4 worm cellular contexts compared by ENCODE assay signal in the genomic region with DNA sequence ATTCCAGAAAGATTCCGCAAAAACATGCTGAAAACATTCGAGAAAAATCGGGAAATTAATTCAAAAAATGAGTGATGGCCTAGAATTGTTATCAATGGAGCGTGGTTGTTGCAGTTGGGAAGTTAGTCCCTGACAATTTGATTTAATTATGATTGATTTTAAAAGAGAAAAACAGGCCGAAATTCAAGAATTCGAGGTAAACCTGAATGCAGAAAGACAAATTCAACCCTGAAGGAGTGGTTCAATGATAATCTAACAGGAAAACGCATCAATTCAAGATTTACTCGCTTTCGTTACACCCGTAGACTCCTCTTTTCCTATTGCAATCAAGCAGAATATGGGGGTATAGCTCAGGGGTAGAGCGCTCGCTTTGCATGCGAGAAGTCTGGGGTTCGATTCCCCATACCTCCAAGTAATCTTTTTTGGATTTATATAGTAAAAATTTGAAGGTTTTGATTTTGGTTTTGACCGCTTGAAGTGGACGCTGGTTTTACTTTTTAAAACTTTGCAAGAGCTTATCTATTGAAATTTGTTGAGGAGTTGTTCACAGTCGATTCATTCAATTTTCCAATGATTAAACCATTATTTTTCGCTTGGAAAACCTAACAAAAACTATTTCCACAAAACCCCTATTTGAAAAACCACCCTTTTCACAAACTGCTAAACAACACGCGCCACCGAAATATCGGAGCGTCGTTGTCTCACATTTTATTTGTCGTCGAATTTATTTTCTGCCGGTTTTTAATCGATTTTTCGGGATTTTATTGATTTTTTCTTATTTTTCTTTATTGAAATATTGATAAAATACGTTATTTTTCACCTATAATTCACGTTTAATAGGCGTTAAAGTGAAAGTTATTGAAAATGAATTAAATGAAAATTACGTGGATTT.
A peak's percentile ranks its signal among the peaks of the same experiment; 100 is the strongest.
TF ChIP-seq lines count a peak whose summit lies in the region.

No protein-coding gene starts in this region.

TF ChIP-seq in whole organism, L2 larva, 48 proteins besides CTCF, POLR2A, EP300 and RAD21 (continued from another document):
- TF ChIP-seq nhr-21 (tag; optimal IDR thresholded peaks at IDR 0.05; lab: Kevin White, UChicago) (peak; percentile 56), aly-2 (tag; optimal IDR thresholded peaks at IDR 0.05; lab: Kevin White, UChicago) (no peak), nhr-237 (tag; optimal IDR thresholded peaks at IDR 0.05; lab: Kevin White, UChicago) (no peak), C34F6.9 (tag; optimal IDR thresholded peaks at IDR 0.05; lab: Kevin White, UChicago) (peak; percentile 96), fos-1 (tag; optimal IDR thresholded peaks at IDR 0.05; lab: Kevin White, UChicago) (peak; percentile 66), ceh-16 (tag; optimal IDR thresholded peaks at IDR 0.05; lab: Kevin White, UChicago) (no peak), ztf-4 (tag; optimal IDR thresholded peaks at IDR 0.05; lab: Kevin White, UChicago) (peak; percentile 30), nhr-23 (tag; optimal IDR thresholded peaks at IDR 0.05; lab: Kevin White, UChicago) (no peak), lsy-2 (tag; optimal IDR thresholded peaks at IDR 0.05; lab: Kevin White, UChicago) (peak; percentile 59 to 87), nhr-77 (tag; optimal IDR thresholded peaks at IDR 0.05; lab: Kevin White, UChicago) (peak; percentile 8), crh-2 (tag; optimal IDR thresholded peaks at IDR 0.05; lab: Kevin White, UChicago) (peak; percentile 83), Y55F3AM.14 (GFP tag; optimal IDR thresholded peaks at IDR 0.05; lab: Kevin White, UChicago) (peak; percentile 22), egl-27 (tag; optimal IDR thresholded peaks at IDR 0.05; lab: Kevin White, UChicago) (no peak), mbf-1 (tag; optimal IDR thresholded peaks at IDR 0.05; lab: Kevin White, UChicago) (no peak), ama-1 (optimal IDR thresholded peaks at IDR 0.05; lab: Kevin White, UChicago) (no peak), zag-1 (tag; optimal IDR thresholded peaks at IDR 0.05; lab: Kevin White, UChicago) (no peak), skn-1 (tag; optimal IDR thresholded peaks at IDR 0.05; lab: Kevin White, UChicago) (no peak), unc-55 (GFP tag; optimal IDR thresholded peaks at IDR 0.05; lab: Kevin White, UChicago) (peak; percentile 93), unc-39 (tag; optimal IDR thresholded peaks at IDR 0.05; lab: Kevin White, UChicago) (no peak), nhr-129 (tag; optimal IDR thresholded peaks at IDR 0.05; lab: Kevin White, UChicago) (peak; percentile 59), sma-9 (GFP tag; optimal IDR thresholded peaks at IDR 0.05; lab: Kevin White, UChicago) (peak; percentile 83), sma-9 (tag; optimal IDR thresholded peaks at IDR 0.05; lab: Kevin White, UChicago) (no peak), elt-1 (tag; optimal IDR thresholded peaks at IDR 0.05; lab: Kevin White, UChicago) (no peak), ceh-82 (tag; optimal IDR thresholded peaks at IDR 0.05; lab: Kevin White, UChicago) (no peak), nhr-11 (tag; optimal IDR thresholded peaks at IDR 0.05; lab: Kevin White, UChicago) (no peak), blmp-1 (tag; optimal IDR thresholded peaks at IDR 0.05; lab: Kevin White, UChicago; ENCODE audit: insufficient read depth) (no peak), nhr-25 (tag; optimal IDR thresholded peaks at IDR 0.05; lab: Kevin White, UChicago) (peak; percentile 75), ztf-11 (tag; optimal IDR thresholded peaks at IDR 0.05; lab: Kevin White, UChicago) (no peak)

TF ChIP-seq in whole organism, L4 larva, 104 proteins besides CTCF, POLR2A, EP300 and RAD21 (continued from another document and continues in another):
- TF ChIP-seq aly-2 (tag; optimal IDR thresholded peaks at IDR 0.05; lab: Kevin White, UChicago) (no peak), spr-3 (GFP tag; optimal IDR thresholded peaks at IDR 0.05; lab: Kevin White, UChicago) (peak; percentile 85), pha-4 (GFP tag; IDR thresholded peaks at IDR 0.05; lab: Robert Waterston, UW) (peak; percentile 75), pha-4 (tag; optimal IDR thresholded peaks at IDR 0.05; lab: Kevin White, UChicago) (no peak), dve-1 (tag; optimal IDR thresholded peaks at IDR 0.05; lab: Kevin White, UChicago; ENCODE audit: insufficient read depth) (peak; percentile 67), mxl-3 (GFP tag; optimal IDR thresholded peaks at IDR 0.05; lab: Kevin White, UChicago) (peak; percentile 65), nhr-111 (GFP tag; optimal IDR thresholded peaks at IDR 0.05; lab: Kevin White, UChicago) (peak; percentile 78), madf-5 (GFP tag; IDR thresholded peaks at IDR 0.05; lab: Robert Waterston, UW) (peak; percentile 38 to 71; a peak in 1 of 4 replicates), F26F4.8 (GFP tag; conservative IDR thresholded peaks at IDR 0.05; lab: Robert Waterston, UW) (peak; percentile 79; the same call in 1 of the 2 replicates), Y75B8A.6 (GFP tag; IDR thresholded peaks at IDR 0.05; lab: Robert Waterston, UW) (0 out of 2 replicates have a peak, but pooled peaks have one; percentile 81), mdt-29 (GFP tag; IDR thresholded peaks at IDR 0.05; lab: Robert Waterston, UW) (peak; percentile 69; the same call in 1 of the 2 replicates), F49E8.2 (tag; optimal IDR thresholded peaks at IDR 0.05; lab: Kevin White, UChicago; ENCODE audit: borderline replicate concordance) (peak; percentile 67), nhr-41 (GFP tag; IDR thresholded peaks at IDR 0.05; lab: Robert Waterston, UW) (no peak), F10B5.3 (tag; optimal IDR thresholded peaks at IDR 0.05; lab: Kevin White, UChicago) (peak; percentile 64), T26A8.4 (GFP tag; IDR thresholded peaks at IDR 0.05; lab: Robert Waterston, UW) (0 out of 2 replicates have a peak, but pooled peaks have one; percentile 60), arid-1 (GFP tag; conservative IDR thresholded peaks at IDR 0.05; lab: Robert Waterston, UW) (peak; percentile 58; the same call in 1 of the 2 replicates), lir-3 (tag; optimal IDR thresholded peaks at IDR 0.05; lab: Kevin White, UChicago) (peak; percentile 58), ztf-7 (tag; optimal IDR thresholded peaks at IDR 0.05; lab: Kevin White, UChicago) (peak; percentile 59), ztf-11 (tag; optimal IDR thresholded peaks at IDR 0.05; lab: Kevin White, UChicago) (no peak), F37D6.2 (tag; optimal IDR thresholded peaks at IDR 0.05; lab: Kevin White, UChicago) (peak; percentile 17), lsy-2 (tag; optimal IDR thresholded peaks at IDR 0.05; lab: Kevin White, UChicago) (peak in 1 of 2 experiments; percentile 88), ZK337.2 (GFP tag; IDR thresholded peaks at IDR 0.05; lab: Robert Waterston, UW) (peak; percentile 66; the same call in 1 of the 2 replicates), nhr-28 (tag; optimal IDR thresholded peaks at IDR 0.05; lab: Kevin White, UChicago) (peak; percentile 26), php-3 (GFP tag; IDR thresholded peaks at IDR 0.05; lab: Robert Waterston, UW) (0 out of 2 replicates have a peak, but pooled peaks have one; percentile 54), dpl-1 (GFP tag; optimal IDR thresholded peaks at IDR 0.05; lab: Kevin White, UChicago) (peak; percentile 84), egl-27 (tag; optimal IDR thresholded peaks at IDR 0.05; lab: Kevin White, UChicago) (no peak), egl-43 (GFP tag; IDR thresholded peaks at IDR 0.05; lab: Robert Waterston, UW) (peak; percentile 93), pqm-1 (tag; optimal IDR thresholded peaks at IDR 0.05; lab: Kevin White, UChicago) (no peak), jun-1 (tag; optimal IDR thresholded peaks at IDR 0.05; lab: Kevin White, UChicago) (no peak)

TF ChIP-seq in whole organism, late embryonic, 69 proteins besides CTCF, POLR2A, EP300 and RAD21 (continued from another document and continues in another):
- peak; percentile 38 for TF ChIP-seq ceh-19 (GFP tag; optimal IDR thresholded peaks at IDR 0.05; lab: Kevin White, UChicago)
- TF ChIP-seq syd-9 (tag; optimal IDR thresholded peaks at IDR 0.05; lab: Kevin White, UChicago): peak; percentile 25
- TF ChIP-seq unc-3 (GFP tag; conservative IDR thresholded peaks at IDR 0.05; lab: Robert Waterston, UW): no peak
- peak; percentile 18 for TF ChIP-seq unc-3 (tag; optimal IDR thresholded peaks at IDR 0.05; lab: Kevin White, UChicago)
- TF ChIP-seq hlh-8 (tag; optimal IDR thresholded peaks at IDR 0.05; lab: Kevin White, UChicago): peak; percentile 39
- TF ChIP-seq rnt-1 (tag; optimal IDR thresholded peaks at IDR 0.05; lab: Kevin White, UChicago): peak; percentile 87
- TF ChIP-seq K02D7.2 (tag; optimal IDR thresholded peaks at IDR 0.05; lab: Kevin White, UChicago): no peak
- no peak for TF ChIP-seq ceh-22 (tag; optimal IDR thresholded peaks at IDR 0.05; lab: Kevin White, UChicago)
- TF ChIP-seq hlh-15 (tag; optimal IDR thresholded peaks at IDR 0.05; lab: Kevin White, UChicago): peak; percentile 28
- TF ChIP-seq ceh-34 (tag; optimal IDR thresholded peaks at IDR 0.05; lab: Kevin White, UChicago): no peak
- peak; percentile 79 for TF ChIP-seq ceh-2 (tag; optimal IDR thresholded peaks at IDR 0.05; lab: Kevin White, UChicago)
- no peak for TF ChIP-seq elt-4 (tag; optimal IDR thresholded peaks at IDR 0.05; lab: Kevin White, UChicago)
- TF ChIP-seq fkh-6 (tag; optimal IDR thresholded peaks at IDR 0.05; lab: Kevin White, UChicago): peak; percentile 24
- TF ChIP-seq ets-4 (tag; optimal IDR thresholded peaks at IDR 0.05; lab: Kevin White, UChicago): peak; percentile 82
- TF ChIP-seq C38D4.7 (GFP tag; optimal IDR thresholded peaks at IDR 0.05; lab: Kevin White, UChicago): peak; percentile 14
- no peak for TF ChIP-seq npax-4 (tag; optimal IDR thresholded peaks at IDR 0.05; lab: Kevin White, UChicago)
- TF ChIP-seq ama-1 (optimal IDR thresholded peaks at IDR 0.05; lab: Kevin White, UChicago): no peak
- no peak for TF ChIP-seq pat-9 (tag; optimal IDR thresholded peaks at IDR 0.05; lab: Kevin White, UChicago)
- peak; percentile 61 for TF ChIP-seq zip-5 (tag; optimal IDR thresholded peaks at IDR 0.05; lab: Kevin White, UChicago)
- no peak for TF ChIP-seq odd-2 (tag; optimal IDR thresholded peaks at IDR 0.05; lab: Kevin White, UChicago)
- TF ChIP-seq hlh-30 (tag; optimal IDR thresholded peaks at IDR 0.05; lab: Kevin White, UChicago; ENCODE audit: insufficient read depth): no peak
- TF ChIP-seq ceh-14 (tag; optimal IDR thresholded peaks at IDR 0.05; lab: Kevin White, UChicago): no peak
- peak; percentile 82 for TF ChIP-seq hlh-6 (tag; optimal IDR thresholded peaks at IDR 0.05; lab: Kevin White, UChicago)
- peak; percentile 62 for TF ChIP-seq ref-2 (tag; optimal IDR thresholded peaks at IDR 0.05; lab: Kevin White, UChicago)
- TF ChIP-seq K09A11.1 (tag; optimal IDR thresholded peaks at IDR 0.05; lab: Kevin White, UChicago; ENCODE audit: insufficient read depth): no peak
- TF ChIP-seq fkh-10 (GFP tag; optimal IDR thresholded peaks at IDR 0.05; lab: Kevin White, UChicago): no peak
- TF ChIP-seq tbx-7 (tag; optimal IDR thresholded peaks at IDR 0.05; lab: Kevin White, UChicago): peak; percentile 74
- TF ChIP-seq lim-6 (tag; optimal IDR thresholded peaks at IDR 0.05; lab: Kevin White, UChicago): no peak
- TF ChIP-seq ceh-31 (tag; optimal IDR thresholded peaks at IDR 0.05; lab: Kevin White, UChicago): peak; percentile 91
- TF ChIP-seq madf-2 (tag; optimal IDR thresholded peaks at IDR 0.05; lab: Kevin White, UChicago): no peak
- peak; percentile 20 for TF ChIP-seq hlh-13 (GFP tag; optimal IDR thresholded peaks at IDR 0.05; lab: Kevin White, UChicago)
- no peak for TF ChIP-seq ceh-9 (tag; optimal IDR thresholded peaks at IDR 0.05; lab: Kevin White, UChicago)
- TF ChIP-seq pha-2 (tag; optimal IDR thresholded peaks at IDR 0.05; lab: Kevin White, UChicago): peak; percentile 8
- peak; percentile 89 for TF ChIP-seq C08G9.2 (tag; optimal IDR thresholded peaks at IDR 0.05; lab: Kevin White, UChicago)
- no peak for TF ChIP-seq pag-3 (tag; optimal IDR thresholded peaks at IDR 0.05; lab: Kevin White, UChicago; ENCODE audit: borderline replicate concordance)

TF ChIP-seq in whole organism, mixed stage, embryonic, 35 proteins besides CTCF, POLR2A, EP300 and RAD21 (continued from another document):
- TF ChIP-seq unc-39 (tag; optimal IDR thresholded peaks at IDR 0.05; lab: Kevin White, UChicago) (no peak), unc-62 (GFP tag; optimal IDR thresholded peaks at IDR 0.05; lab: Kevin White, UChicago) (peak; percentile 8), nhr-237 (tag; optimal IDR thresholded peaks at IDR 0.05; lab: Kevin White, UChicago) (peak; percentile 55), lin-32 (GFP tag; optimal IDR thresholded peaks at IDR 0.05; lab: Kevin White, UChicago) (no peak), snpc-4 (tag; optimal IDR thresholded peaks at IDR 0.05; lab: Kevin White, UChicago) (no peak), lin-13 (tag; optimal IDR thresholded peaks at IDR 0.05; lab: Kevin White, UChicago) (peak; percentile 33), blmp-1 (tag; optimal IDR thresholded peaks at IDR 0.05; lab: Kevin White, UChicago) (peak; percentile 21)
